Fruit fly (Drosophila melanogaster): ENCODE results near the gene bnb.

dm6 chrX:18771995-18772394 lies 25.5 kb downstream of the bnb start:
- TF ChIP-seq CG8478 (optimal IDR thresholded peaks at IDR 0.05) (no peak), CTCF (optimal IDR thresholded peaks at IDR 0.05) (peak; percentile 13 to 40)

Data from S2 (cell line).